Fruit fly (Drosophila melanogaster): Measurements from ENCODE around the gene CG13255.

Gene CG13255

dm6 chr3L:20823206-20823803 is 14.0 kb upstream of the CG13255 start:
- TF ChIP-seq ttk (optimal IDR thresholded peaks at IDR 0.05) (no peak), psq (optimal IDR thresholded peaks at IDR 0.05) (no peak), insv (optimal IDR thresholded peaks at IDR 0.05) (no peak), h (optimal IDR thresholded peaks at IDR 0.05) (no peak), Myc (optimal IDR thresholded peaks at IDR 0.05) (no peak), Sin3A (optimal IDR thresholded peaks at IDR 0.05) (no peak)

- TF ChIP-seq ttk (optimal IDR thresholded peaks at IDR 0.05): no peak
- no peak for TF ChIP-seq Myc (optimal IDR thresholded peaks at IDR 0.05)
- TF ChIP-seq psq (optimal IDR thresholded peaks at IDR 0.05): no peak
- no peak for TF ChIP-seq insv (optimal IDR thresholded peaks at IDR 0.05)
- TF ChIP-seq h (optimal IDR thresholded peaks at IDR 0.05): no peak
- no peak for TF ChIP-seq Sin3A (optimal IDR thresholded peaks at IDR 0.05)
Measured at dm6 chr3L:20826950-20827910, 10.1 kb upstream of the CG13255 start.

dm6 chr3L:20827962-20828361 is 9.3 kb upstream of the CG13255 start:
- TF ChIP-seq ttk (optimal IDR thresholded peaks at IDR 0.05): no peak
- no peak for TF ChIP-seq Myc (optimal IDR thresholded peaks at IDR 0.05)
- no peak for TF ChIP-seq Sin3A (optimal IDR thresholded peaks at IDR 0.05)
- TF ChIP-seq h (optimal IDR thresholded peaks at IDR 0.05): no peak
- no peak for TF ChIP-seq psq (optimal IDR thresholded peaks at IDR 0.05)
- TF ChIP-seq insv (optimal IDR thresholded peaks at IDR 0.05): no peak

dm6 chr3L:20830361-20830760 is 6.9 kb upstream of the CG13255 start:
- TF ChIP-seq Myc (optimal IDR thresholded peaks at IDR 0.05) (no peak), Sin3A (optimal IDR thresholded peaks at IDR 0.05) (no peak), ttk (optimal IDR thresholded peaks at IDR 0.05) (no peak), h (optimal IDR thresholded peaks at IDR 0.05) (no peak), psq (optimal IDR thresholded peaks at IDR 0.05) (no peak), insv (optimal IDR thresholded peaks at IDR 0.05) (no peak)

- TF ChIP-seq insv (optimal IDR thresholded peaks at IDR 0.05) (no peak), h (optimal IDR thresholded peaks at IDR 0.05) (no peak), psq (optimal IDR thresholded peaks at IDR 0.05) (no peak), Sin3A (optimal IDR thresholded peaks at IDR 0.05) (no peak), Myc (optimal IDR thresholded peaks at IDR 0.05) (no peak), ttk (optimal IDR thresholded peaks at IDR 0.05) (no peak)
Measured at dm6 chr3L:20834150-20834549, 3.1 kb upstream of the CG13255 start.

- no peak for TF ChIP-seq insv (optimal IDR thresholded peaks at IDR 0.05)
- no peak for TF ChIP-seq Myc (optimal IDR thresholded peaks at IDR 0.05)
- no peak for TF ChIP-seq Sin3A (optimal IDR thresholded peaks at IDR 0.05)
- no peak for TF ChIP-seq ttk (optimal IDR thresholded peaks at IDR 0.05)
- no peak for TF ChIP-seq psq (optimal IDR thresholded peaks at IDR 0.05)
- no peak for TF ChIP-seq h (optimal IDR thresholded peaks at IDR 0.05)
Measured at dm6 chr3L:20835882-20836281, 1.4 kb upstream of the CG13255 start, which contains the start of gene CG3288. TSS of gene CG3288 (plus strand) at chr3L:20836182.

dm6 chr3L:20837831-20838301 is 578 bp downstream of the CG13255 start:
- no peak for TF ChIP-seq ttk (optimal IDR thresholded peaks at IDR 0.05)
- no peak for TF ChIP-seq Sin3A (optimal IDR thresholded peaks at IDR 0.05)
- no peak for TF ChIP-seq psq (optimal IDR thresholded peaks at IDR 0.05)
- no peak for TF ChIP-seq h (optimal IDR thresholded peaks at IDR 0.05)
- no peak for TF ChIP-seq Myc (optimal IDR thresholded peaks at IDR 0.05)
- TF ChIP-seq insv (optimal IDR thresholded peaks at IDR 0.05): no peak

dm6 chr3L:20841465-20842109 is 4.3 kb downstream of the CG13255 start, which contains the start of the genes CSN3 and CG11456:
TSS of gene CSN3 (minus strand) at chr3L:20841576.
TSS of gene CG11456 (plus strand) at chr3L:20841987.
- TF ChIP-seq Myc (optimal IDR thresholded peaks at IDR 0.05) (no peak), ttk (optimal IDR thresholded peaks at IDR 0.05) (no peak), Sin3A (optimal IDR thresholded peaks at IDR 0.05) (no peak), psq (optimal IDR thresholded peaks at IDR 0.05) (no peak), insv (optimal IDR thresholded peaks at IDR 0.05) (no peak), h (optimal IDR thresholded peaks at IDR 0.05) (no peak)

- TF ChIP-seq Sin3A (optimal IDR thresholded peaks at IDR 0.05): no peak
- TF ChIP-seq ttk (optimal IDR thresholded peaks at IDR 0.05): no peak
- no peak for TF ChIP-seq psq (optimal IDR thresholded peaks at IDR 0.05)
- no peak for TF ChIP-seq Myc (optimal IDR thresholded peaks at IDR 0.05)
- TF ChIP-seq insv (optimal IDR thresholded peaks at IDR 0.05): no peak
- TF ChIP-seq h (optimal IDR thresholded peaks at IDR 0.05): no peak
Measured at dm6 chr3L:20848572-20848971, 11.3 kb downstream of the CG13255 start.

- TF ChIP-seq psq (optimal IDR thresholded peaks at IDR 0.05): no peak
- TF ChIP-seq Myc (optimal IDR thresholded peaks at IDR 0.05): no peak
- TF ChIP-seq Sin3A (optimal IDR thresholded peaks at IDR 0.05): no peak
Measured at dm6 chr3L:20857609-20858008, 20.3 kb downstream of the CG13255 start.

- TF ChIP-seq ttk (optimal IDR thresholded peaks at IDR 0.05) (no peak), Sin3A (optimal IDR thresholded peaks at IDR 0.05) (no peak), insv (optimal IDR thresholded peaks at IDR 0.05) (no peak), Myc (optimal IDR thresholded peaks at IDR 0.05) (no peak)
Measured at dm6 chr3L:20868995-20869394, 31.7 kb downstream of the CG13255 start.

dm6 chr3L:20883969-20884368 is 46.7 kb downstream of the CG13255 start:
- TF ChIP-seq Sin3A (optimal IDR thresholded peaks at IDR 0.05): no peak
- no peak for TF ChIP-seq psq (optimal IDR thresholded peaks at IDR 0.05)
- no peak for TF ChIP-seq h (optimal IDR thresholded peaks at IDR 0.05)
- no peak for TF ChIP-seq ttk (optimal IDR thresholded peaks at IDR 0.05)
- no peak for TF ChIP-seq Myc (optimal IDR thresholded peaks at IDR 0.05)
- no peak for TF ChIP-seq insv (optimal IDR thresholded peaks at IDR 0.05)
